Fruit fly (Drosophila melanogaster): ENCODE measurements around the gene aurA.

Gene aurA

dm6 chr3R:11930962-11931361 lies 32.0 kb upstream of the aurA start, which contains the start of gene CG14731:
Gene CG14731 (plus strand): TSS chr3R:11931262.
- no peak for TF ChIP-seq Hr39 (optimal IDR thresholded peaks at IDR 0.05)
- TF ChIP-seq HmgD (GFP tag; optimal IDR thresholded peaks at IDR 0.05): no peak
- no peak for TF ChIP-seq CG3847 (GFP tag; IDR thresholded peaks at IDR 0.05)
- TF ChIP-seq Adf1 (GFP tag; IDR thresholded peaks at IDR 0.05): no peak
- no peak for TF ChIP-seq CG8478 (optimal IDR thresholded peaks at IDR 0.05)
- no peak for TF ChIP-seq CG4282 (GFP tag; optimal IDR thresholded peaks at IDR 0.05)
- TF ChIP-seq CG3726 (GFP tag; IDR thresholded peaks at IDR 0.05): no peak
- TF ChIP-seq pros (GFP tag; optimal IDR thresholded peaks at IDR 0.05): no peak
- no peak for TF ChIP-seq Pdp1 (GFP tag; optimal IDR thresholded peaks at IDR 0.05)
- no peak for TF ChIP-seq CG3995 (GFP tag; optimal IDR thresholded peaks at IDR 0.05)
- TF ChIP-seq Oli (tag; optimal IDR thresholded peaks at IDR 0.05): no peak

dm6 chr3R:11933903-11934302 lies 29.0 kb upstream of the aurA start:
- no peak for TF ChIP-seq Hey (tag; optimal IDR thresholded peaks at IDR 0.05)
- TF ChIP-seq CTCF (GFP tag; optimal IDR thresholded peaks at IDR 0.05): peak; percentile 81

dm6 chr3R:11937427-11938114 lies 25.4 kb upstream of the aurA start:
- TF ChIP-seq lilli (GFP tag; optimal IDR thresholded peaks at IDR 0.05) (no peak), Rx (GFP tag; IDR thresholded peaks at IDR 0.05) (no peak), CG6254 (GFP tag; optimal IDR thresholded peaks at IDR 0.05) (no peak), CG10565 (GFP tag; optimal IDR thresholded peaks at IDR 0.05) (no peak), CG5953 (GFP tag; IDR thresholded peaks at IDR 0.05) (no peak), unpg (GFP tag; optimal IDR thresholded peaks at IDR 0.05) (no peak), CoRest (tag; optimal IDR thresholded peaks at IDR 0.05) (no peak), CG7987 (GFP tag; optimal IDR thresholded peaks at IDR 0.05) (no peak), ci (GFP tag; IDR thresholded peaks at IDR 0.05) (0 out of 3 replicates have a peak, but pooled peaks have one; percentile 38), Hr78 (GFP tag; optimal IDR thresholded peaks at IDR 0.05) (no peak), cg (GFP tag; optimal IDR thresholded peaks at IDR 0.05) (peak; percentile 56), Asciz (GFP tag; optimal IDR thresholded peaks at IDR 0.05) (no peak), sens (GFP tag) (peak; percentile 62), fd3F (GFP tag; optimal IDR thresholded peaks at IDR 0.05) (no peak), Aef1 (GFP tag; IDR thresholded peaks at IDR 0.05) (no peak), CG43689 (GFP tag; IDR thresholded peaks at IDR 0.05) (no peak), Atf6 (GFP tag; IDR thresholded peaks at IDR 0.05) (0 out of 2 replicates have a peak, but pooled peaks have one; percentile 14), CG18599 (GFP tag; optimal IDR thresholded peaks at IDR 0.05) (no peak), CG1529 (GFP tag; optimal IDR thresholded peaks at IDR 0.05) (no peak), CG1832 (GFP tag; optimal IDR thresholded peaks at IDR 0.05) (peak; percentile 8), phol (tag; optimal IDR thresholded peaks at IDR 0.05) (no peak), CG12769 (tag; optimal IDR thresholded peaks at IDR 0.05) (peak; percentile 86), jumu (GFP tag; optimal IDR thresholded peaks at IDR 0.05) (no peak), CG17186 (GFP tag; optimal IDR thresholded peaks at IDR 0.05) (no peak), Nf-YA (GFP tag; IDR thresholded peaks at IDR 0.05) (no peak), CG8089 (GFP tag; optimal IDR thresholded peaks at IDR 0.05) (no peak), dm (GFP tag; optimal IDR thresholded peaks at IDR 0.05) (no peak), CG32767 (GFP tag; IDR thresholded peaks at IDR 0.05) (no peak), CG14014 (GFP tag; IDR thresholded peaks at IDR 0.05) (0 out of 2 replicates have a peak, but pooled peaks have one; percentile 15), fd102C (GFP tag; optimal IDR thresholded peaks at IDR 0.05) (no peak), CG15073 (GFP tag; optimal IDR thresholded peaks at IDR 0.05) (no peak), tna (GFP tag; IDR thresholded peaks at IDR 0.05; ENCODE audit: partially characterized antibody) (no peak), bigmax (GFP tag; optimal IDR thresholded peaks at IDR 0.05) (no peak), abd-A (tag; optimal IDR thresholded peaks at IDR 0.05) (peak; percentile 49), CG10366 (GFP tag; IDR thresholded peaks at IDR 0.05) (0 out of 2 replicates have a peak, but pooled peaks have one; percentile 22)
